Fruit fly (Drosophila melanogaster) whole organism, prepupa: ENCODE measurements around the gene CG31792.

Source experiments
- Blimp-1 ChIP-seq: fragments of 200-800 bp; sonication (Bioruptor generic); optimal IDR thresholded peaks from 3 replicates; lab custom pipeline; 2017; ENCODE audit warnings: missing biosample characterization, missing genetic modification characterization, mild to moderate bottlenecking, moderate library complexity, missing genetic modification reagents
- CG10631 ChIP-seq: fragments of 200-800 bp; sonication (Bioruptor generic); optimal IDR thresholded peaks from 2 replicates; lab custom pipeline; 2016; ENCODE audit warnings: missing biosample characterization, missing genetic modification characterization
- CG10669 ChIP-seq: fragments of 200-800 bp; sonication (Bioruptor generic); optimal IDR thresholded peaks from 3 replicates; lab custom pipeline; 2018; ENCODE audit warnings: missing biosample characterization, mild to moderate bottlenecking, missing genetic modification characterization, moderate library complexity
- CG11294 ChIP-seq: fragments of 200-800 bp; sonication (Bioruptor generic); IDR thresholded peaks from 2 replicates; pipeline ENCODE4 v1.3.6; 2022; ENCODE audit warnings: missing biosample characterization, missing genetic modification characterization
- CG11762 ChIP-seq: fragments of 200-800 bp; sonication (Bioruptor generic); optimal IDR thresholded peaks from 3 replicates; lab custom pipeline; 2016; ENCODE audit warnings: missing biosample characterization, missing genetic modification characterization; ENCODE audit not compliant: insufficient read depth
- CG11902 ChIP-seq: fragments of 200-800 bp; sonication (Bioruptor generic); optimal IDR thresholded peaks from 3 replicates; lab custom pipeline; 2016; ENCODE audit warnings: missing biosample characterization, missing genetic modification characterization
- CG15336 ChIP-seq: fragments of 200-800 bp; sonication (Bioruptor generic); IDR thresholded peaks from 2 replicates; pipeline ENCODE4 v1.3.6; 2022; ENCODE audit warnings: missing biosample characterization, missing genetic modification characterization
- CG3032 ChIP-seq: fragments of 200-800 bp; optimal IDR thresholded peaks from 2 replicates; lab custom pipeline; 2019; ENCODE audit warnings: missing biosample characterization, mild to moderate bottlenecking, missing genetic modification characterization, moderate library complexity
- CG32006 ChIP-seq: fragments of 200-800 bp; sonication (Bioruptor generic); optimal IDR thresholded peaks from 3 replicates; lab custom pipeline; 2017; ENCODE audit warnings: missing biosample characterization, mild to moderate bottlenecking, missing genetic modification characterization
- CG34406 ChIP-seq: fragments of 200-800 bp; sonication (Bioruptor generic); optimal IDR thresholded peaks from 3 replicates; lab custom pipeline; 2016; ENCODE audit warnings: missing biosample characterization, missing genetic modification characterization
- CG4318 ChIP-seq: fragments of 200-800 bp; sonication (Bioruptor generic); optimal IDR thresholded peaks from 3 replicates; lab custom pipeline; 2017; ENCODE audit warnings: missing biosample characterization, mild to moderate bottlenecking, missing genetic modification characterization
- CG6163 ChIP-seq: fragments of 200-800 bp; sonication (Bioruptor generic); IDR thresholded peaks from 3 replicates; pipeline ENCODE4 v1.3.6; 2022; ENCODE audit warnings: missing biosample characterization, missing genetic modification characterization
- CG6276 ChIP-seq: fragments of 200-800 bp; sonication (Bioruptor generic); optimal IDR thresholded peaks from 2 replicates; lab custom pipeline; 2017; ENCODE audit warnings: missing biosample characterization, mild to moderate bottlenecking, missing genetic modification characterization
- CG6792 ChIP-seq: fragments of 200-800 bp; sonication (Bioruptor generic); optimal IDR thresholded peaks from 3 replicates; lab custom pipeline; 2016; ENCODE audit warnings: missing biosample characterization, missing genetic modification characterization
- CG6808 ChIP-seq: fragments of 200-800 bp; sonication (Bioruptor generic); optimal IDR thresholded peaks from 3 replicates; lab custom pipeline; 2017; ENCODE audit warnings: missing biosample characterization, missing genetic modification characterization, mild to moderate bottlenecking, moderate library complexity, missing genetic modification reagents
- CG6854 ChIP-seq: fragments of 200-800 bp; sonication (Bioruptor generic); optimal IDR thresholded peaks from 2 replicates; lab custom pipeline; 2017; ENCODE audit warnings: missing biosample characterization, mild to moderate bottlenecking, missing genetic modification characterization
- CG7368 ChIP-seq: fragments of 200-800 bp; sonication (Bioruptor generic); optimal IDR thresholded peaks from 3 replicates; lab custom pipeline; 2016; ENCODE audit warnings: missing biosample characterization, missing genetic modification characterization
- CG8119 ChIP-seq: fragments of 200-800 bp; sonication (Bioruptor generic); IDR thresholded peaks from 3 replicates; pipeline ENCODE4 v1.3.6; 2022; ENCODE audit warnings: missing biosample characterization, missing genetic modification characterization
- CG8319 ChIP-seq: fragments of 200-800 bp; sonication (Bioruptor generic); optimal IDR thresholded peaks from 3 replicates; lab custom pipeline; 2016; ENCODE audit warnings: missing biosample characterization, missing genetic modification characterization
- CG9139 ChIP-seq: fragments of 200-800 bp; sonication (Bioruptor generic); optimal IDR thresholded peaks from 3 replicates; lab custom pipeline; 2017; ENCODE audit warnings: missing biosample characterization, mild to moderate bottlenecking, missing genetic modification characterization
- Eip75B ChIP-seq: fragments of 200-800 bp; sonication (Bioruptor generic); optimal IDR thresholded peaks from 3 replicates; lab custom pipeline; 2016; ENCODE audit warnings: missing biosample characterization, missing genetic modification characterization
- Eip78C ChIP-seq: fragments of 200-800 bp; sonication (Bioruptor generic); peaks from one replicate; lab custom pipeline; 2016; ENCODE audit warnings: missing biosample characterization, missing genetic modification characterization
- Eip93F ChIP-seq: fragments of 200-800 bp; sonication (Bioruptor generic); optimal IDR thresholded peaks from 2 replicates; lab custom pipeline; 2016; ENCODE audit warnings: missing biosample characterization, mild to moderate bottlenecking, missing genetic modification characterization
- Ets21C ChIP-seq: fragments of 200-800 bp; sonication (Bioruptor generic); optimal IDR thresholded peaks from 3 replicates; lab custom pipeline; 2016; ENCODE audit warnings: missing biosample characterization, missing genetic modification characterization
- Ets96B ChIP-seq: fragments of 200-800 bp; optimal IDR thresholded peaks from 2 replicates; lab custom pipeline; 2019; ENCODE audit warnings: missing biosample characterization, mild to moderate bottlenecking, missing genetic modification characterization, moderate library complexity
- Gug ChIP-seq: fragments of 200-800 bp; sonication (Bioruptor generic); IDR thresholded peaks from 2 replicates; pipeline ENCODE4 v1.3.6; 2022; ENCODE audit warnings: missing biosample characterization, missing genetic modification characterization
- Hr39 ChIP-seq: fragments of 200-800 bp; sonication (Bioruptor generic); optimal IDR thresholded peaks from 2 replicates; lab custom pipeline; 2016; ENCODE audit warnings: missing biosample characterization, missing genetic modification characterization
- Hr4 ChIP-seq: fragments of 200-800 bp; sonication (Bioruptor generic); optimal IDR thresholded peaks from 3 replicates; lab custom pipeline; 2016; ENCODE audit warnings: missing biosample characterization, missing genetic modification characterization
- Lpt ChIP-seq: fragments of 200-800 bp; sonication (Bioruptor generic); optimal IDR thresholded peaks from 3 replicates; lab custom pipeline; 2016; ENCODE audit warnings: missing biosample characterization, missing genetic modification characterization
- OdsH ChIP-seq: fragments of 200-800 bp; sonication (Bioruptor generic); optimal IDR thresholded peaks from 3 replicates; lab custom pipeline; 2016; ENCODE audit warnings: missing biosample characterization, missing genetic modification characterization
- Smox ChIP-seq: fragments of 200-800 bp; sonication (Bioruptor generic); optimal IDR thresholded peaks from 3 replicates; lab custom pipeline; 2016; ENCODE audit warnings: missing biosample characterization, missing genetic modification characterization
- Sox102F ChIP-seq: fragments of 200-800 bp; sonication (Bioruptor generic); optimal IDR thresholded peaks from 2 replicates; lab custom pipeline; 2016; ENCODE audit warnings: missing biosample characterization, mild to moderate bottlenecking, missing genetic modification characterization
- Sox15 ChIP-seq: fragments of 200-800 bp; sonication (Bioruptor generic); optimal IDR thresholded peaks from 3 replicates; lab custom pipeline; 2016; ENCODE audit warnings: missing biosample characterization, missing genetic modification characterization
- achi ChIP-seq: fragments of 200-800 bp; sonication (Bioruptor generic); optimal IDR thresholded peaks from 3 replicates; lab custom pipeline; 2016; ENCODE audit warnings: missing biosample characterization, missing genetic modification characterization
- dac ChIP-seq: fragments of 200-800 bp; sonication (Bioruptor generic); optimal IDR thresholded peaks from 2 replicates; lab custom pipeline; 2017; ENCODE audit warnings: missing biosample characterization, mild to moderate bottlenecking, missing genetic modification characterization
- dsx ChIP-seq: fragments of 200-800 bp; optimal IDR thresholded peaks from 3 replicates; lab custom pipeline; 2019; ENCODE audit warnings: missing biosample characterization, mild to moderate bottlenecking, missing genetic modification characterization, moderate library complexity; ENCODE audit not compliant: poor library complexity, severe bottlenecking
- eg ChIP-seq: fragments of 200-800 bp; sonication (Bioruptor generic); IDR thresholded peaks from 3 replicates; pipeline ENCODE4 v1.3.6; 2022; ENCODE audit warnings: missing biosample characterization, missing genetic modification characterization
- esn ChIP-seq: fragments of 200-800 bp; sonication (Bioruptor generic); optimal IDR thresholded peaks from 2 replicates; lab custom pipeline; 2016; ENCODE audit warnings: missing biosample characterization, mild to moderate bottlenecking, missing genetic modification characterization, moderate library complexity
- fd59A ChIP-seq: fragments of 200-800 bp; sonication (Bioruptor generic); optimal IDR thresholded peaks from 2 replicates; lab custom pipeline; 2017; ENCODE audit warnings: missing biosample characterization, mild to moderate bottlenecking, missing genetic modification characterization, missing genetic modification reagents
- fd85E ChIP-seq: fragments of 200-800 bp; sonication (Bioruptor generic); optimal IDR thresholded peaks from 3 replicates; lab custom pipeline; 2016; ENCODE audit warnings: missing biosample characterization, missing genetic modification characterization
- fkh ChIP-seq: fragments of 200-800 bp; sonication (Bioruptor generic); optimal IDR thresholded peaks from 3 replicates; lab custom pipeline; 2017; ENCODE audit warnings: missing biosample characterization, mild to moderate bottlenecking, missing genetic modification characterization, moderate library complexity
- lz ChIP-seq: fragments of 200-800 bp; sonication (Bioruptor generic); optimal IDR thresholded peaks from 3 replicates; lab custom pipeline; 2016; ENCODE audit warnings: missing biosample characterization, missing genetic modification characterization
- net ChIP-seq: fragments of 200-800 bp; sonication (Bioruptor generic); optimal IDR thresholded peaks from 3 replicates; lab custom pipeline; 2016; ENCODE audit warnings: missing biosample characterization, missing genetic modification characterization
- pdm3 ChIP-seq: fragments of 200-800 bp; sonication (Bioruptor generic); optimal IDR thresholded peaks from 3 replicates; lab custom pipeline; 2016; ENCODE audit warnings: missing biosample characterization, missing genetic modification characterization
- salr ChIP-seq, 2 experiments: fragments of 200-800 bp; sonication (Bioruptor generic); optimal IDR thresholded peaks; 3 replicates each; lab custom pipeline; 2016 to 2018; ENCODE audit warnings: missing biosample characterization in 2 of 2, missing genetic modification characterization in 2 of 2, mild to moderate bottlenecking in 1 of 2
- spab ChIP-seq: fragments of 200-800 bp; sonication (Bioruptor generic); optimal IDR thresholded peaks from 2 replicates; lab custom pipeline; 2017; ENCODE audit warnings: missing biosample characterization, mild to moderate bottlenecking, missing genetic modification characterization, missing genetic modification reagents
- ss ChIP-seq, 2 experiments: fragments of 200-800 bp; sonication (Bioruptor generic); optimal IDR thresholded peaks; 2 replicates in 1 of 2; 3 replicates in 1 of 2; lab custom pipeline; 2017 to 2018; ENCODE audit warnings: mild to moderate bottlenecking in 2 of 2, missing biosample characterization in 2 of 2, missing genetic modification characterization in 2 of 2, moderate library complexity in 1 of 2
- svp ChIP-seq: fragments of 200-800 bp; sonication (Bioruptor generic); peaks from one replicate; lab custom pipeline; 2016; ENCODE audit warnings: missing biosample characterization, missing genetic modification characterization
- topi ChIP-seq: fragments of 200-800 bp; sonication (Bioruptor generic); optimal IDR thresholded peaks from 3 replicates; lab custom pipeline; 2016; ENCODE audit warnings: missing biosample characterization, missing genetic modification characterization
- vri ChIP-seq: fragments of 200-800 bp; sonication (Bioruptor generic); optimal IDR thresholded peaks from 3 replicates; lab custom pipeline; 2016; ENCODE audit warnings: missing biosample characterization, mild to moderate bottlenecking, missing genetic modification characterization

CG31792 gene

dm6 chr2L:19026491-19027197 lies 29.4 kb downstream of the CG31792 start:
- TF ChIP-seq svp (GFP tag; lab: Kevin White, UChicago) (peak; percentile 69), Eip78C (peak; percentile 86), CG4318 (GFP tag; lab: Kevin White, UChicago) (peak; percentile 11), CG6163 (peak; percentile 27; the same call in 1 of the 3 replicates), CG34406 (GFP tag; lab: Kevin White, UChicago) (peak; percentile 47), esn (GFP tag; lab: Kevin White, UChicago) (peak; percentile 48), Sox102F (GFP tag; lab: Kevin White, UChicago) (peak; percentile 21), CG6808 (peak; percentile 71), Hr4 (peak; percentile 21), Lpt (no peak), dac (no peak), eg (0 out of 3 replicates have a peak, but pooled peaks have one; percentile 21), CG9139 (GFP tag; lab: Kevin White, UChicago) (peak; percentile 54), CG10669 (GFP tag; lab: Kevin White, UChicago) (peak; percentile 76), fd85E (no peak), Hr39 (GFP tag; lab: Kevin White, UChicago) (peak; percentile 16), vri (no peak), Eip93F (GFP tag; lab: Kevin White, UChicago) (no peak), Smox (GFP tag; lab: Kevin White, UChicago) (peak; percentile 44), CG3032 (tag; lab: Kevin White, UChicago) (peak; percentile 70), CG11902 (peak; percentile 5), lz (peak; percentile 29), net (GFP tag; lab: Kevin White, UChicago) (peak; percentile 20), CG15336 (no peak), CG8119 (GFP tag; lab: Robert Waterston, UW) (peak; percentile 41; the same call in 1 of the 3 replicates), fkh (GFP tag; lab: Kevin White, UChicago) (no peak), Ets96B (tag; lab: Kevin White, UChicago) (peak; percentile 73), pdm3 (GFP tag; lab: Kevin White, UChicago) (peak; percentile 58), salr (GFP tag; optimal IDR thresholded peaks at IDR 0.05; lab: Kevin White, UChicago) (peak; percentile 32), topi (peak; percentile 25), CG6854 (GFP tag; lab: Kevin White, UChicago) (no peak), achi (GFP tag; lab: Kevin White, UChicago) (peak; percentile 27), Gug (GFP tag; lab: Robert Waterston, UW) (no peak), OdsH (peak; percentile 35), Blimp-1 (GFP tag; lab: Kevin White, UChicago) (no peak), CG32006 (GFP tag; lab: Kevin White, UChicago) (peak; percentile 55), CG8319 (GFP tag; lab: Kevin White, UChicago) (no peak), CG6792 (GFP tag; lab: Kevin White, UChicago) (peak; percentile 41), fd59A (peak; percentile 66), CG11294 (no peak), CG7368 (GFP tag; lab: Kevin White, UChicago) (no peak), Eip75B (GFP tag; lab: Kevin White, UChicago) (peak; percentile 42), CG6276 (GFP tag; lab: Kevin White, UChicago) (peak; percentile 24), dsx (GFP tag; lab: Kevin White, UChicago) (peak; percentile 71), CG11762 (peak; percentile 6), Sox15 (GFP tag; lab: Kevin White, UChicago) (peak; percentile 33), CG10631 (peak; percentile 44), ss (GFP tag; optimal IDR thresholded peaks at IDR 0.05; lab: Kevin White, UChicago) (peak; percentile 20 to 74), Ets21C (peak; percentile 29), spab (GFP tag; lab: Kevin White, UChicago) (peak; percentile 64)
